Fruit fly (Drosophila melanogaster) whole organism, prepupa: Measurements from ENCODE around the gene dl.
A peak's percentile ranks its signal among the peaks of the same experiment; 100 is the strongest.

Experiments used
- CG1621 ChIP-seq: fragments of 200-800 bp; sonication (Bioruptor generic); optimal IDR thresholded peaks from 3 replicates; lab custom pipeline; 2018; ENCODE audit warnings: missing biosample characterization, mild to moderate bottlenecking, missing genetic modification characterization
- CG34406 ChIP-seq: fragments of 200-800 bp; sonication (Bioruptor generic); optimal IDR thresholded peaks from 3 replicates; lab custom pipeline; 2016; ENCODE audit warnings: missing biosample characterization, missing genetic modification characterization
- CG6854 ChIP-seq: fragments of 200-800 bp; sonication (Bioruptor generic); optimal IDR thresholded peaks from 2 replicates; lab custom pipeline; 2017; ENCODE audit warnings: missing biosample characterization, mild to moderate bottlenecking, missing genetic modification characterization
- OdsH ChIP-seq: fragments of 200-800 bp; sonication (Bioruptor generic); optimal IDR thresholded peaks from 3 replicates; lab custom pipeline; 2016; ENCODE audit warnings: missing biosample characterization, missing genetic modification characterization
- esn ChIP-seq: fragments of 200-800 bp; sonication (Bioruptor generic); optimal IDR thresholded peaks from 2 replicates; lab custom pipeline; 2016; ENCODE audit warnings: missing biosample characterization, mild to moderate bottlenecking, missing genetic modification characterization, moderate library complexity
- fd59A ChIP-seq: fragments of 200-800 bp; sonication (Bioruptor generic); optimal IDR thresholded peaks from 2 replicates; lab custom pipeline; 2017; ENCODE audit warnings: missing biosample characterization, mild to moderate bottlenecking, missing genetic modification characterization, missing genetic modification reagents
- salr ChIP-seq, 2 experiments: fragments of 200-800 bp; sonication (Bioruptor generic); optimal IDR thresholded peaks; 3 replicates each; lab custom pipeline; 2016 to 2018; ENCODE audit warnings: missing biosample characterization in 2 of 2, missing genetic modification characterization in 2 of 2, mild to moderate bottlenecking in 1 of 2
- svp ChIP-seq: fragments of 200-800 bp; sonication (Bioruptor generic); peaks from one replicate; lab custom pipeline; 2016; ENCODE audit warnings: missing biosample characterization, missing genetic modification characterization

DNA sequence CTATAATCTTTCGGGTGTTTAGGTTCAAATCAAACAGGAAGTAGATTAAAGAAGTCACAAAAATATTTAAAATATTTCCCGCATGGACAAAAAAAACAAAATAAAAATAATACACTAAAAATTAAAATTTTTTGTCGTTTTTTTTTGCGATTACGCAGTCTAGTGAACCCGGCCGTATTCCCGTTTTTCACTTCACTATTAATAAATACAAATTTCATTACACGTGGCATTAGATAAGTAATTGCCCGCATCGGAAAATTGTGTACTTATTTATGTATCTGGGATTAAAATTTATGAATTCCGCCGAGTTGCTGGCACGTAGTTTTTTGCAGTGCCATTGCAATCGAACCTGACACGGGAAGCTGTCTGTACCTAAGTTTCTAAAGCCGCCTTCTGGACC lies 23.0 kb downstream of the dl start:
- TF ChIP-seq CG34406 (GFP tag; lab: Kevin White, UChicago): no peak
- TF ChIP-seq CG1621 (tag; lab: Kevin White, UChicago): peak; percentile 3
- TF ChIP-seq svp: peak; percentile 56
- TF ChIP-seq esn (GFP tag; lab: Kevin White, UChicago): peak; percentile 37
- peak in 1 of 2 experiments; percentile 26 for TF ChIP-seq salr (GFP tag; optimal IDR thresholded peaks at IDR 0.05; lab: Kevin White, UChicago)
- peak; percentile 54 for TF ChIP-seq OdsH (GFP tag; lab: Kevin White, UChicago)
- no peak for TF ChIP-seq CG6854 (GFP tag; lab: Kevin White, UChicago)
- peak; percentile 12 for TF ChIP-seq fd59A (GFP tag; lab: Kevin White, UChicago)
